Worm (Caenorhabditis elegans) whole organism, L1 larva: ENCODE measurements around the gene C34C6.10.

Experiments used
- C04F5.9 ChIP-seq: sonication (generic microtip); optimal IDR thresholded peaks from 2 replicates; lab custom pipeline; 2016; ENCODE audit warnings: missing genetic modification characterization, missing compliant biosample characterization
- C16A3.4 ChIP-seq: fragments of 150-350 bp; optimal IDR thresholded peaks from 2 replicates; lab custom pipeline; 2014; ENCODE audit warnings: missing biosample characterization, missing genetic modification characterization
- aly-2 ChIP-seq: fragments of 150-350 bp; optimal IDR thresholded peaks from 2 replicates; lab custom pipeline; 2014; ENCODE audit warnings: missing biosample characterization, missing genetic modification characterization
- ama-1 ChIP-seq: fragments of 150-350 bp; optimal IDR thresholded peaks from 2 replicates; lab custom pipeline; 2014
- ceh-63 ChIP-seq: fragments of 200-800 bp; sonication (Bioruptor generic); optimal IDR thresholded peaks from 2 replicates; lab custom pipeline; 2018; ENCODE audit warnings: mild to moderate bottlenecking, missing genetic modification characterization, missing compliant biosample characterization
- ceh-8 ChIP-seq: fragments of 200-800 bp; sonication (Bioruptor generic); optimal IDR thresholded peaks from 2 replicates; lab custom pipeline; 2018; ENCODE audit warnings: mild to moderate bottlenecking, missing genetic modification characterization, moderate library complexity, missing compliant biosample characterization
- ceh-82 ChIP-seq, 3 experiments: fragments of 150-350 bp in 1 of 3; sonication (generic microtip) in 2 of 3; optimal IDR thresholded peaks; 2 replicates each; lab custom pipeline; 2014 to 2017; ENCODE audit warnings: missing biosample characterization in 3 of 3, missing genetic modification characterization in 3 of 3
- ceh-90 ChIP-seq: sonication (generic microtip); optimal IDR thresholded peaks from 2 replicates; lab custom pipeline; 2016; ENCODE audit warnings: missing genetic modification characterization, missing compliant biosample characterization
- ces-1 ChIP-seq: fragments of 150-350 bp; optimal IDR thresholded peaks from 2 replicates; lab custom pipeline; 2014; ENCODE audit warnings: missing biosample characterization, missing genetic modification reagents, missing genetic modification characterization
- dpl-1 ChIP-seq, 3 experiments: fragments of 150-350 bp in 2 of 3; sonication (generic microtip) in 1 of 3; optimal IDR thresholded peaks; 2 replicates each; lab custom pipeline; 2014 to 2017; ENCODE audit warnings: missing biosample characterization in 3 of 3, missing genetic modification characterization in 3 of 3, missing genetic modification reagents in 3 of 3
- dsc-1 ChIP-seq: sonication (generic microtip); optimal IDR thresholded peaks from 2 replicates; lab custom pipeline; 2016; ENCODE audit warnings: mild to moderate bottlenecking, missing genetic modification characterization, missing compliant biosample characterization
- efl-1 ChIP-seq, 4 experiments: fragments of 150-350 bp; optimal IDR thresholded peaks in 3 of 4; peaks in 1 of 4; 1 replicate in 1 of 4; 2 replicates in 3 of 4; lab custom pipeline; 2014; ENCODE audit warnings: missing biosample characterization in 2 of 4, missing genetic modification characterization in 2 of 4, missing genetic modification reagents in 2 of 4
- egl-13 ChIP-seq: sonication (generic microtip); optimal IDR thresholded peaks from 2 replicates; lab custom pipeline; 2016; ENCODE audit warnings: missing genotype, missing genetic modification reagents, missing genetic modification characterization, missing compliant biosample characterization
- elt-2 ChIP-seq: sonication (generic microtip); optimal IDR thresholded peaks from 2 replicates; lab custom pipeline; 2016; ENCODE audit warnings: missing genetic modification characterization, mild to moderate bottlenecking, inconsistent platforms, missing compliant biosample characterization, missing genetic modification reagents
- fkh-10 ChIP-seq: sonication (generic microtip); optimal IDR thresholded peaks from 2 replicates; lab custom pipeline; 2017; ENCODE audit warnings: missing biosample characterization, missing genetic modification reagents, missing genetic modification characterization
- fos-1 ChIP-seq: fragments of 150-350 bp; optimal IDR thresholded peaks from 2 replicates; lab custom pipeline; 2014; ENCODE audit warnings: missing biosample characterization, missing genetic modification characterization
- hlh-17 ChIP-seq: fragments of 200-800 bp; sonication (Bioruptor generic); optimal IDR thresholded peaks from 2 replicates; lab custom pipeline; 2018; ENCODE audit warnings: missing genetic modification characterization, mild to moderate bottlenecking, missing compliant biosample characterization, moderate library complexity, borderline replicate concordance
- hlh-4 ChIP-seq: sonication (generic microtip); optimal IDR thresholded peaks from 2 replicates; lab custom pipeline; 2016; ENCODE audit warnings: mild to moderate bottlenecking, missing genetic modification characterization, missing compliant biosample characterization
- hpl-2 ChIP-seq: fragments of 150-350 bp; optimal IDR thresholded peaks from 2 replicates; lab custom pipeline; 2014; ENCODE audit warnings: missing biosample characterization, missing genetic modification reagents, missing genetic modification characterization
- irx-1 ChIP-seq: sonication (generic microtip); optimal IDR thresholded peaks from 2 replicates; lab custom pipeline; 2016; ENCODE audit warnings: missing genetic modification characterization, missing compliant biosample characterization
- isw-1 ChIP-seq: fragments of 200-800 bp; sonication (Bioruptor generic); IDR thresholded peaks from 2 replicates; pipeline ENCODE4 v1.3.6; 2022; ENCODE audit warnings: missing genetic modification characterization, missing compliant biosample characterization
- lin-13 ChIP-seq: fragments of 150-350 bp; optimal IDR thresholded peaks from 2 replicates; lab custom pipeline; 2014; ENCODE audit warnings: missing biosample characterization, missing genetic modification reagents, missing genetic modification characterization
- lin-15B ChIP-seq: fragments of 150-350 bp; sonication (generic microtip); optimal IDR thresholded peaks from 3 replicates; lab custom pipeline; 2014; ENCODE audit warnings: missing biosample characterization, missing genetic modification characterization
- lin-39 ChIP-seq: fragments of 150-350 bp; optimal IDR thresholded peaks from 2 replicates; lab custom pipeline; 2014; ENCODE audit warnings: missing biosample characterization, missing genetic modification reagents, missing genetic modification characterization
- lir-3 ChIP-seq: sonication (generic microtip); optimal IDR thresholded peaks from 2 replicates; lab custom pipeline; 2016; ENCODE audit warnings: mild to moderate bottlenecking, missing genetic modification characterization, moderate library complexity, missing compliant biosample characterization; ENCODE audit not compliant: poor library complexity
- lsy-2 ChIP-seq, 2 experiments: fragments of 150-350 bp; optimal IDR thresholded peaks; 2 replicates each; lab custom pipeline; 2014; ENCODE audit warnings: missing biosample characterization in 2 of 2, missing genetic modification characterization in 2 of 2
- mab-9 ChIP-seq: fragments of 200-800 bp; sonication (Bioruptor generic); IDR thresholded peaks from 2 replicates; pipeline ENCODE4 v1.3.6; 2022; ENCODE audit warnings: missing genetic modification reagents, missing genetic modification characterization, missing compliant biosample characterization
- mef-2 ChIP-seq: fragments of 150-350 bp; optimal IDR thresholded peaks from 2 replicates; lab custom pipeline; 2014; ENCODE audit warnings: missing biosample characterization, missing genetic modification characterization
- mep-1 ChIP-seq: fragments of 150-350 bp; optimal IDR thresholded peaks from 2 replicates; lab custom pipeline; 2014; ENCODE audit warnings: missing biosample characterization, missing genetic modification characterization
- nhr-11 ChIP-seq: fragments of 150-350 bp; optimal IDR thresholded peaks from 2 replicates; lab custom pipeline; 2014; ENCODE audit warnings: missing biosample characterization, missing genetic modification characterization
- nhr-19 ChIP-seq: fragments of 200-800 bp; sonication (Bioruptor generic); conservative IDR thresholded peaks from 2 replicates; pipeline ENCODE4 v1.3.6; 2022; ENCODE audit warnings: missing genetic modification characterization, missing compliant biosample characterization
- nhr-237 ChIP-seq: fragments of 150-350 bp; optimal IDR thresholded peaks from 2 replicates; lab custom pipeline; 2014; ENCODE audit warnings: missing biosample characterization, missing genetic modification characterization
- nhr-28 ChIP-seq: fragments of 150-350 bp; optimal IDR thresholded peaks from 2 replicates; lab custom pipeline; 2014; ENCODE audit warnings: missing biosample characterization, missing genetic modification characterization
- nhr-47 ChIP-seq: sonication (generic microtip); optimal IDR thresholded peaks from 2 replicates; lab custom pipeline; 2016; ENCODE audit warnings: mild to moderate bottlenecking, missing genetic modification characterization, moderate library complexity, missing compliant biosample characterization
- nhr-71 ChIP-seq: sonication (generic microtip); optimal IDR thresholded peaks from 2 replicates; lab custom pipeline; 2016; ENCODE audit warnings: mild to moderate bottlenecking, missing genetic modification characterization, moderate library complexity, missing compliant biosample characterization
- nhr-84 ChIP-seq: sonication (generic microtip); optimal IDR thresholded peaks from 2 replicates; lab custom pipeline; 2017; ENCODE audit warnings: missing biosample characterization, missing genetic modification characterization
- nhr-85 ChIP-seq: sonication (generic microtip); peaks from one replicate; lab custom pipeline; 2016; ENCODE audit warnings: missing genetic modification characterization, inconsistent platforms, missing compliant biosample characterization
- nhr-90 ChIP-seq: sonication (generic microtip); optimal IDR thresholded peaks from 2 replicates; lab custom pipeline; 2016; ENCODE audit warnings: mild to moderate bottlenecking, missing genetic modification characterization, missing compliant biosample characterization; ENCODE audit not compliant: poor library complexity
- pag-3 ChIP-seq: sonication (generic microtip); optimal IDR thresholded peaks from 2 replicates; lab custom pipeline; 2017; ENCODE audit warnings: missing genetic modification characterization, mild to moderate bottlenecking, missing compliant biosample characterization, antibody characterized with exemption, borderline replicate concordance; ENCODE audit not compliant: insufficient read depth
- pax-3 ChIP-seq: fragments of 200-800 bp; sonication (Bioruptor generic); optimal IDR thresholded peaks from 2 replicates; lab custom pipeline; 2018; ENCODE audit warnings: mild to moderate bottlenecking, missing genetic modification characterization, moderate library complexity, missing compliant biosample characterization
- rnt-1 ChIP-seq: sonication (generic microtip); optimal IDR thresholded peaks from 2 replicates; lab custom pipeline; 2016; ENCODE audit warnings: mild to moderate bottlenecking, missing genetic modification characterization, moderate library complexity, missing compliant biosample characterization
- snpc-4 ChIP-seq: fragments of 150-350 bp; optimal IDR thresholded peaks from 2 replicates; lab custom pipeline; 2014; ENCODE audit warnings: missing biosample characterization, missing genetic modification characterization
- sox-4 ChIP-seq: sonication (generic microtip); optimal IDR thresholded peaks from 2 replicates; lab custom pipeline; 2016; ENCODE audit warnings: missing genetic modification characterization, missing compliant biosample characterization
- sup-37 ChIP-seq: fragments of 200-800 bp; sonication (Bioruptor generic); optimal IDR thresholded peaks from 2 replicates; lab custom pipeline; 2018; ENCODE audit warnings: mild to moderate bottlenecking, missing genetic modification characterization, missing compliant biosample characterization
- swsn-7 ChIP-seq: sonication (generic microtip); optimal IDR thresholded peaks from 2 replicates; lab custom pipeline; 2016; ENCODE audit warnings: missing genetic modification characterization, missing compliant biosample characterization
- tbx-2 ChIP-seq: sonication (generic microtip); optimal IDR thresholded peaks from 2 replicates; lab custom pipeline; 2016; ENCODE audit warnings: missing genetic modification characterization, missing compliant biosample characterization
- tlp-1 ChIP-seq: fragments of 150-350 bp; optimal IDR thresholded peaks from 2 replicates; lab custom pipeline; 2014; ENCODE audit warnings: missing biosample characterization, missing genetic modification characterization
- unc-130 ChIP-seq: fragments of 150-350 bp; optimal IDR thresholded peaks from 2 replicates; lab custom pipeline; 2017; ENCODE audit warnings: missing biosample characterization, missing genetic modification characterization, inconsistent platforms
- unc-30 ChIP-seq: sonication (generic microtip); optimal IDR thresholded peaks from 2 replicates; lab custom pipeline; 2017; ENCODE audit warnings: missing biosample characterization, missing genetic modification characterization
- unc-86 ChIP-seq: sonication (generic microtip); optimal IDR thresholded peaks from 2 replicates; lab custom pipeline; 2016; ENCODE audit warnings: missing genetic modification characterization, missing compliant biosample characterization
- vab-15 ChIP-seq: sonication (generic microtip); optimal IDR thresholded peaks from 2 replicates; lab custom pipeline; 2017; ENCODE audit warnings: missing genotype, mild to moderate bottlenecking, missing genetic modification characterization, missing compliant biosample characterization
- xbp-1 ChIP-seq: sonication (generic microtip); optimal IDR thresholded peaks from 2 replicates; lab custom pipeline; 2016; ENCODE audit warnings: missing genetic modification characterization, missing compliant biosample characterization
- zag-1 ChIP-seq: fragments of 150-350 bp; optimal IDR thresholded peaks from 2 replicates; lab custom pipeline; 2014; ENCODE audit warnings: missing biosample characterization, missing genetic modification characterization
- ztf-4 ChIP-seq: fragments of 150-350 bp; optimal IDR thresholded peaks from 2 replicates; lab custom pipeline; 2014; ENCODE audit warnings: missing biosample characterization, missing genetic modification characterization

The C34C6.10 gene

DNA sequence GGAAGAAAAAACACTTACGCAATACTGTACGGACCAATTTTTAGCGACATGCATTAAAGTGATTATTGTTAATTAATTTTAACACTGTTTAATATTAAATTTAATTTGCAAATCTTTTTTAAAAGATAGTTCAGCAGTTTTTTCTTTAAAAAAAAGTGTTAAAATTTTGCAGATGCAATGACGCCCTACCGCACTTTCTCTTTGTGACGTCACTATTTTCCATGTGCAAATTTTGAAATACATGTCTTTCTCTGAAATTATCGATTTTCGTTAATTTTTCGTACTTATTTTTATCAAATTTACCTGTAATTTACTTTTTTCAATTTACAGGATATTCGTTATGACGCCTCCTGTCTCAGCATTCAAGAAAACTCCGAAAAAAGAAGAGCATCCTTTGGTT lies 34.1 kb downstream of the C34C6.10 start, which contains the start of the genes piga-1 and eif-2Bepsilon (continued):
- TF ChIP-seq lir-3 (tag; lab: Kevin White, UChicago) = no peak
- TF ChIP-seq hlh-4 (tag; lab: Kevin White, UChicago) = no peak
- TF ChIP-seq ceh-82 (tag; optimal IDR thresholded peaks at IDR 0.05; lab: Kevin White, UChicago) = peak in 2 of 3 experiments; percentile 11 to 41
- no peak for TF ChIP-seq unc-130
- no peak for TF ChIP-seq hpl-2 (GFP tag; lab: Kevin White, UChicago)
- peak; percentile 31 to 63 (median 35) for TF ChIP-seq dpl-1 (GFP tag; optimal IDR thresholded peaks at IDR 0.05; lab: Kevin White, UChicago)
- TF ChIP-seq lin-15B = peak; percentile 30
- TF ChIP-seq mef-2 (tag; lab: Kevin White, UChicago) = no peak
- TF ChIP-seq pag-3 = no peak
- TF ChIP-seq ama-1 (lab: Kevin White, UChicago) = no peak
- peak; percentile 52 to 58 for TF ChIP-seq efl-1 (optimal IDR thresholded peaks at IDR 0.05; lab: Kevin White, UChicago)
- TF ChIP-seq efl-1 (GFP tag; optimal IDR thresholded peaks at IDR 0.05 in 1 of 2; lab: Kevin White, UChicago) = peak; percentile 57 to 92
- TF ChIP-seq aly-2 (tag; lab: Kevin White, UChicago) = no peak
- TF ChIP-seq hlh-17 (GFP tag; lab: Kevin White, UChicago) = no peak
- no peak for TF ChIP-seq ceh-8 (GFP tag; lab: Kevin White, UChicago)
- TF ChIP-seq sup-37 (GFP tag; lab: Kevin White, UChicago) = no peak
- no peak for TF ChIP-seq lin-39 (tag; lab: Kevin White, UChicago)
- TF ChIP-seq rnt-1 = no peak
- TF ChIP-seq nhr-90 (tag; lab: Kevin White, UChicago) = no peak
- TF ChIP-seq sox-4 = no peak
- TF ChIP-seq tlp-1 (tag; lab: Kevin White, UChicago) = no peak
- no peak for TF ChIP-seq vab-15 (tag; lab: Kevin White, UChicago)
- no peak for TF ChIP-seq nhr-84 (tag; lab: Kevin White, UChicago)
- TF ChIP-seq mab-9 (GFP tag; lab: Robert Waterston, UW) = no peak
- no peak for TF ChIP-seq zag-1 (tag; lab: Kevin White, UChicago)
- no peak for TF ChIP-seq unc-30 (tag; lab: Kevin White, UChicago)
- TF ChIP-seq nhr-28 (tag; lab: Kevin White, UChicago) = no peak
- TF ChIP-seq fkh-10 (GFP tag; lab: Kevin White, UChicago) = no peak
- TF ChIP-seq xbp-1 (tag; lab: Kevin White, UChicago) = peak; percentile 69
- TF ChIP-seq tbx-2 (tag; lab: Kevin White, UChicago) = no peak
- no peak for TF ChIP-seq lin-13 (GFP tag; lab: Kevin White, UChicago)
- no peak for TF ChIP-seq nhr-11 (tag; lab: Kevin White, UChicago)
- no peak; the same call in 1 of the 2 replicates for TF ChIP-seq isw-1 (GFP tag; lab: Robert Waterston, UW)
- TF ChIP-seq ces-1 = no peak
- TF ChIP-seq C16A3.4 = peak; percentile 46
- no peak for TF ChIP-seq unc-86 (tag; lab: Kevin White, UChicago)
- TF ChIP-seq fos-1 (tag; lab: Kevin White, UChicago) = no peak
- TF ChIP-seq swsn-7 (tag; lab: Kevin White, UChicago) = peak; percentile 16
- TF ChIP-seq ceh-90 (tag; lab: Kevin White, UChicago) = no peak
- no peak for TF ChIP-seq ztf-4
- no peak for TF ChIP-seq pax-3 (tag; lab: Kevin White, UChicago)
- TF ChIP-seq nhr-85 (tag; lab: Kevin White, UChicago) = no peak
- 0 out of 2 replicates have a peak, but pooled peaks have one; percentile 4 for TF ChIP-seq nhr-19 (GFP tag; lab: Robert Waterston, UW)
- TF ChIP-seq nhr-237 (tag; lab: Kevin White, UChicago) = no peak
- TF ChIP-seq C04F5.9 (tag; lab: Kevin White, UChicago) = no peak
- TF ChIP-seq egl-13 = no peak
- peak; percentile 72 for TF ChIP-seq mep-1 (tag; lab: Kevin White, UChicago)
- TF ChIP-seq lsy-2 (tag; optimal IDR thresholded peaks at IDR 0.05; lab: Kevin White, UChicago) = peak in 1 of 2 experiments; percentile 71
- peak; percentile 28 for TF ChIP-seq nhr-47
- TF ChIP-seq irx-1 (tag; lab: Kevin White, UChicago) = no peak
- TF ChIP-seq elt-2 = no peak
- no peak for TF ChIP-seq ceh-63 (GFP tag; lab: Kevin White, UChicago)
- TF ChIP-seq nhr-71 (tag; lab: Kevin White, UChicago) = no peak
- TF ChIP-seq snpc-4 (tag; lab: Kevin White, UChicago) = no peak
- no peak for TF ChIP-seq dsc-1 (tag; lab: Kevin White, UChicago)
